Fruit fly (Drosophila melanogaster): Measurements from ENCODE around the gene VAChT.
A peak's percentile ranks its signal among the peaks of the same experiment; 100 is the strongest.

Gene VAChT

DNA sequence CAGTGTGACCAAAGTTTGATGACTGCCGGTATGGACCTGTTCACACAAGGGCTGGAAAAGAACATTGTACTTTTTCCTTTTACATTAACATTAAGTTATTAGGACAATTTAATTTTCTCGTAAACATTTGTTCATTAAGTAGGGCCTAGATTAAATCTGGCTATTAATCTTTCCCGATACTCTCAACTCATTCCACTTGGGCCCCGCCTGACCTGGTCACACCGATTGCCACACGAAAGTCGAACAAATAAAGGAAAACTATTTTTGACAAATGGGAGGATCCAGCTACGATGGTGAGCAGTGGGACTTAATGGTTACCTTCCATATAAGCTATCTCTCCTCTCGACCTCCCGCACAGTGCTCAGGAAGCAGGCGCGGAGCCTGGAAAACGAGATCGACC is 41.8 kb upstream of the VAChT start, which contains the start of the genes Cpsf73 and Gos28 (continued):
- TF ChIP-seq CG18619 (GFP tag; optimal IDR thresholded peaks at IDR 0.05) (no peak), Atf6 (GFP tag; IDR thresholded peaks at IDR 0.05) (no peak), Optix (GFP tag; IDR thresholded peaks at IDR 0.05) (no peak), CG11723 (GFP tag; optimal IDR thresholded peaks at IDR 0.05) (no peak), Med (GFP tag) (peak; percentile 82), stwl (tag; optimal IDR thresholded peaks at IDR 0.05) (peak; percentile 75), jing (GFP tag; optimal IDR thresholded peaks at IDR 0.05) (no peak), CG7963 (GFP tag; IDR thresholded peaks at IDR 0.05; ENCODE audit: partially characterized antibody) (no peak), btn (GFP tag; optimal IDR thresholded peaks at IDR 0.05) (no peak), MTF-1 (GFP tag; optimal IDR thresholded peaks at IDR 0.05; ENCODE audit: borderline replicate concordance) (no peak), CG18262 (tag; optimal IDR thresholded peaks at IDR 0.05) (no peak), CG17912 (GFP tag; optimal IDR thresholded peaks at IDR 0.05) (no peak), shn (GFP tag; optimal IDR thresholded peaks at IDR 0.05) (no peak), Awh (GFP tag; IDR thresholded peaks at IDR 0.05) (no peak), pita (GFP tag; optimal IDR thresholded peaks at IDR 0.05) (no peak), CG11085 (GFP tag; IDR thresholded peaks at IDR 0.05) (no peak), CG31224 (GFP tag; IDR thresholded peaks at IDR 0.05) (peak; percentile 17; the same call in 1 of the 2 replicates), CG42726 (GFP tag; IDR thresholded peaks at IDR 0.05; ENCODE audit: partially characterized antibody) (no peak), bigmax (GFP tag; optimal IDR thresholded peaks at IDR 0.05) (no peak), Dp (GFP tag; optimal IDR thresholded peaks at IDR 0.05) (peak; percentile 30), GATAe (GFP tag; conservative IDR thresholded peaks at IDR 0.05) (no peak), CG43689 (GFP tag; IDR thresholded peaks at IDR 0.05) (no peak), CG9727 (GFP tag; optimal IDR thresholded peaks at IDR 0.05) (no peak), ci (GFP tag; IDR thresholded peaks at IDR 0.05) (no peak), D (optimal IDR thresholded peaks at IDR 0.05) (no peak), D (GFP tag; optimal IDR thresholded peaks at IDR 0.05) (no peak), CG15696 (tag; optimal IDR thresholded peaks at IDR 0.05) (no peak), wek (GFP tag; optimal IDR thresholded peaks at IDR 0.05) (no peak), ind (GFP tag; optimal IDR thresholded peaks at IDR 0.05) (no peak), CG16863 (GFP tag; optimal IDR thresholded peaks at IDR 0.05) (no peak), phol (tag; optimal IDR thresholded peaks at IDR 0.05) (peak; percentile 53), nau (GFP tag; optimal IDR thresholded peaks at IDR 0.05) (no peak), CG17568 (GFP tag; optimal IDR thresholded peaks at IDR 0.05) (no peak), CG6175 (GFP tag; IDR thresholded peaks at IDR 0.05) (no peak), tap (tag; optimal IDR thresholded peaks at IDR 0.05) (no peak), schlank (tag; optimal IDR thresholded peaks at IDR 0.05) (no peak), CG5245 (GFP tag; optimal IDR thresholded peaks at IDR 0.05) (no peak), CG12744 (GFP tag; optimal IDR thresholded peaks at IDR 0.05) (no peak), CG10543 (GFP tag; optimal IDR thresholded peaks at IDR 0.05) (no peak)

DNA sequence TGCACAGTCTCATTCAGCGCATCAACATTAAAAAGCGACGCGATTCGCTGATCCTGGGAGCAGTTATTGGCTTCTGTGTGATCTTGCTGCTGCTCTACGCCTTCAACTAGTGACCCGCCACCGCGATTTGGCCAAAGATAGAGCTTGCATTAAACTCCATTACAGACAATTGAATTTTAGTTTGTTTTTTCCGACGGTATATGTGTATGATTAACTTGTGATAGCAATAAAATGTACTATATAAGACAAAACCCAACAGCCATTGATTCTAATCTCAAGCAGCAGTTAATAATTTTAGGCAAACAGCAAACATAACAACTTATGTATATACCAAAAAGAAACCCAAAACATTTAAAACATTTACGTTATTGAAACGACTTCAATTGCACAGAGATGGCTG is 40.2 kb upstream of the VAChT start, which contains the start of gene CG31231:
Gene CG31231, plus strand, starts transcription at position 301 of the 400 bp plus-strand sequence.
- TF ChIP-seq CG1792 (GFP tag; optimal IDR thresholded peaks at IDR 0.05) (no peak), Fer3 (tag; optimal IDR thresholded peaks at IDR 0.05) (no peak), wdn (GFP tag; IDR thresholded peaks at IDR 0.05) (no peak), Gsc (GFP tag; IDR thresholded peaks at IDR 0.05) (no peak)

Data from whole organism, embryonic.